Worm (Caenorhabditis elegans): ENCODE results near the gene K06G5.1.

DNA sequence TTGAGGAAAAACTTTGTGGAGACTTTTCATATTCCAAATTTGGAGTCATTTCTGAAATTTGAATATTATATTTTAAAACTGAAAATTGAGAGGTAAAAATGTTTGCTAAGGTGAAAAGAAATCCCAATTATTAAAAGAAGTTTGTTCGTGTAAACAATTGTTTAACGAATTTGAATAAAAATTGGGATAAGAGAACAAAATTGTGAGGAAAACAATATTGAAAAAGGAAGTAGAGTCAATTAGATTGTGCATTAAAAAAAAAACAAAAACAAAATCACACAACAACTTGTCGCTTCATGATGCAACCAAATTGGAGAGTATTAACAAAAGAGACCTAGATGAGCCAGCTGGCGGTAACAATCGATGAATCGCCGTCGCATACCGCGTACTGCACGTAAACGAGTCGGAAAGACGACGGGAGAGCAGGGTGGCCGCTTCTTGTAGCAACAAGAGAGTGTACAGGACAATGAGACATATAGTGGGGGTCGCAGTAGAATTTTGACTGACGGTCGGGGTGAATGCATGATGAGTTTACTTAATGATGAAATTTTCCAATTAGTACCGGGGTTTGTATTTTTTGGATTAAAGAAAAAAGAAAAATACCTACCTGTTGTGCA, 28.7 kb downstream of the K06G5.1 start, which contains the start of gene K04C1.3:
- TF ChIP-seq him-1 (tag; optimal IDR thresholded peaks at IDR 0.05) (no peak), dao-5 (tag; optimal IDR thresholded peaks at IDR 0.05) (no peak), W03F9.2 (tag; optimal IDR thresholded peaks at IDR 0.05) (no peak)
